Fruit fly (Drosophila melanogaster) whole organism, adult: ENCODE measurements around the gene CG3071.

Source experiments
- Clk ChIP-seq: fragments of 200-800 bp; sonication (Bioruptor generic); optimal IDR thresholded peaks from 2 replicates; lab custom pipeline; 2017; ENCODE audit warnings: missing biosample characterization, missing genetic modification characterization
- Crg-1 ChIP-seq: fragments of 200-800 bp; sonication (Bioruptor generic); optimal IDR thresholded peaks from 2 replicates; lab custom pipeline; 2016; ENCODE audit warnings: missing biosample characterization, missing genetic modification characterization
- Hr96 ChIP-seq: fragments of 200-800 bp; sonication (Bioruptor generic); optimal IDR thresholded peaks from 2 replicates; lab custom pipeline; 2016; ENCODE audit warnings: missing biosample characterization, missing genetic modification characterization
- bab1 ChIP-seq: fragments of 200-800 bp; sonication (Bioruptor generic); optimal IDR thresholded peaks from 3 replicates; lab custom pipeline; 2019; ENCODE audit warnings: missing biosample characterization, mild to moderate bottlenecking, missing genetic modification characterization, moderate library complexity

- TF ChIP-seq Hr96 (no peak), Clk (GFP tag; lab: Kevin White, UChicago) (no peak), Crg-1 (GFP tag; lab: Kevin White, UChicago) (no peak), bab1 (no peak)
These were observed 40.2 kb downstream of the CG3071 start for dm6 chrX:2302875-2303274.
